Worm (Caenorhabditis elegans) whole organism, late embryonic: Measurements from ENCODE around the gene str-74.

Experiments used
- ama-1 ChIP-seq: fragments of 150-350 bp; optimal IDR thresholded peaks from 2 replicates; lab custom pipeline; 2014
- dve-1 ChIP-seq: sonication (generic microtip); optimal IDR thresholded peaks from 2 replicates; lab custom pipeline; 2017; ENCODE audit warnings: antibody characterized with exemption, mild to moderate bottlenecking, missing genetic modification characterization, missing compliant biosample characterization
- fax-1 ChIP-seq: sonication (generic microtip); optimal IDR thresholded peaks from 2 replicates; lab custom pipeline; 2016; ENCODE audit warnings: missing genotype, missing genetic modification characterization, missing compliant biosample characterization
- fkh-10 ChIP-seq: fragments of 150-350 bp; optimal IDR thresholded peaks from 2 replicates; lab custom pipeline; 2014; ENCODE audit warnings: missing biosample characterization, missing genetic modification reagents, missing genetic modification characterization
- hlh-30 ChIP-seq: sonication (generic microtip); optimal IDR thresholded peaks from 2 replicates; lab custom pipeline; 2017; ENCODE audit warnings: antibody characterized with exemption, missing genetic modification characterization, missing compliant biosample characterization; ENCODE audit not compliant: insufficient read depth
- mec-3 ChIP-seq: sonication (generic microtip); optimal IDR thresholded peaks from 2 replicates; lab custom pipeline; 2016; ENCODE audit warnings: borderline replicate concordance, missing genetic modification characterization, missing compliant biosample characterization
- nhr-232 ChIP-seq: sonication (generic microtip); optimal IDR thresholded peaks from 2 replicates; lab custom pipeline; 2016; ENCODE audit warnings: missing genetic modification characterization, missing compliant biosample characterization
- pat-9 ChIP-seq: fragments of 200-800 bp; sonication (Bioruptor generic); optimal IDR thresholded peaks from 2 replicates; lab custom pipeline; 2018; ENCODE audit warnings: mild to moderate bottlenecking, missing genetic modification characterization, moderate library complexity, missing compliant biosample characterization
- pax-1 ChIP-seq: fragments of 150-350 bp; optimal IDR thresholded peaks from 2 replicates; lab custom pipeline; 2014; ENCODE audit warnings: missing biosample characterization, missing genetic modification characterization

DNA sequence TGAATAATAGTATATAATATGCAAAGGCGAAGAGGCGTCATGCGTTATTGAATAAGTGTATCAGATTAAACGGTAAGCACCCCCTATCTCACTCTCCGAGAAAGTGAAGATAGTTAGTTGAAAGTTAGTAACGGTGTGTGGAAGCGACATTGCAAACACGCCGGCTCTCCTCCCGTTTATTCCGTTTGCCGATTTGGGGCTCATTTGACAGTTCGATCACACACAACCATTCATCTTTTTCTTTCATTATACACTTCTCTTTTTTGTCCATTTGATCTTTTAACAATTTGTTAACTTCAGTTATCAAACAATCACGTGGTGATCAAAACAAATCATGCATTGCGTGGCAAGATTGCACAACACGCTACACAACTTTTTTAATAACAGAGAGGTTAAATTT is 38.5 kb upstream of the str-74 start, which contains the start of gene slc-9B.1:
- no peak for TF ChIP-seq hlh-30
- no peak for TF ChIP-seq dve-1 (tag; lab: Kevin White, UChicago)
- TF ChIP-seq fkh-10: no peak
- no peak for TF ChIP-seq pax-1 (tag; lab: Kevin White, UChicago)
- TF ChIP-seq nhr-232 (tag; lab: Kevin White, UChicago): no peak
- no peak for TF ChIP-seq pat-9 (tag; lab: Kevin White, UChicago)
- no peak for TF ChIP-seq fax-1 (tag; lab: Kevin White, UChicago)
- no peak for TF ChIP-seq ama-1 (lab: Kevin White, UChicago)
- no peak for TF ChIP-seq mec-3 (tag; lab: Kevin White, UChicago)
